Worm (Caenorhabditis elegans) whole organism, L1 larva: ENCODE data around the gene ZC455.1.

Experiments
- F16B12.6 ChIP-seq: fragments of 150-350 bp; optimal IDR thresholded peaks from 2 replicates; lab custom pipeline; 2014; ENCODE audit warnings: missing biosample characterization, missing genetic modification characterization
- Y116A8C.19 ChIP-seq: sonication (generic microtip); optimal IDR thresholded peaks from 2 replicates; lab custom pipeline; 2016; ENCODE audit warnings: missing compliant biosample characterization, missing genetic modification characterization, borderline replicate concordance
- aha-1 ChIP-seq: fragments of 150-350 bp; optimal IDR thresholded peaks from 2 replicates; lab custom pipeline; 2014; ENCODE audit warnings: missing biosample characterization, missing genetic modification characterization
- ama-1 ChIP-seq: fragments of 150-350 bp; optimal IDR thresholded peaks from 2 replicates; lab custom pipeline; 2014
- blmp-1 ChIP-seq: fragments of 150-350 bp; optimal IDR thresholded peaks from 2 replicates; lab custom pipeline; 2014; ENCODE audit warnings: missing biosample characterization, missing genetic modification characterization
- ceh-63 ChIP-seq: fragments of 200-800 bp; sonication (Bioruptor generic); optimal IDR thresholded peaks from 2 replicates; lab custom pipeline; 2018; ENCODE audit warnings: mild to moderate bottlenecking, missing genetic modification characterization, missing compliant biosample characterization
- ceh-8 ChIP-seq: fragments of 200-800 bp; sonication (Bioruptor generic); optimal IDR thresholded peaks from 2 replicates; lab custom pipeline; 2018; ENCODE audit warnings: mild to moderate bottlenecking, missing genetic modification characterization, moderate library complexity, missing compliant biosample characterization
- ceh-90 ChIP-seq: sonication (generic microtip); optimal IDR thresholded peaks from 2 replicates; lab custom pipeline; 2016; ENCODE audit warnings: missing genetic modification characterization, missing compliant biosample characterization
- ces-1 ChIP-seq: fragments of 150-350 bp; optimal IDR thresholded peaks from 2 replicates; lab custom pipeline; 2014; ENCODE audit warnings: missing biosample characterization, missing genetic modification reagents, missing genetic modification characterization
- dpl-1 ChIP-seq, 3 experiments: fragments of 150-350 bp in 2 of 3; sonication (generic microtip) in 1 of 3; optimal IDR thresholded peaks; 2 replicates each; lab custom pipeline; 2014 to 2017; ENCODE audit warnings: missing biosample characterization in 3 of 3, missing genetic modification characterization in 3 of 3, missing genetic modification reagents in 3 of 3
- dsc-1 ChIP-seq: sonication (generic microtip); optimal IDR thresholded peaks from 2 replicates; lab custom pipeline; 2016; ENCODE audit warnings: mild to moderate bottlenecking, missing genetic modification characterization, missing compliant biosample characterization
- efl-1 ChIP-seq, 4 experiments: fragments of 150-350 bp; optimal IDR thresholded peaks in 3 of 4; peaks in 1 of 4; 1 replicate in 1 of 4; 2 replicates in 3 of 4; lab custom pipeline; 2014; ENCODE audit warnings: missing biosample characterization in 2 of 4, missing genetic modification characterization in 2 of 4, missing genetic modification reagents in 2 of 4
- efl-3 ChIP-seq: fragments of 200-800 bp; sonication (Bioruptor generic); optimal IDR thresholded peaks from 2 replicates; lab custom pipeline; 2018; ENCODE audit warnings: mild to moderate bottlenecking, missing genetic modification characterization, missing compliant biosample characterization
- egl-27 ChIP-seq, 2 experiments: fragments of 150-350 bp in 1 of 2; sonication (generic microtip); optimal IDR thresholded peaks; 3 replicates each; lab custom pipeline; 2017 to 2018; ENCODE audit warnings: missing biosample characterization in 2 of 2, missing genetic modification characterization in 2 of 2, missing genetic modification reagents in 2 of 2
- elt-3 ChIP-seq, 6 experiments: fragments of 150-350 bp in 1 of 6; sonication (generic microtip); optimal IDR thresholded peaks; 2 replicates each; lab custom pipeline; 2017 to 2018; ENCODE audit warnings: missing biosample characterization in 6 of 6, missing genetic modification characterization in 6 of 6, inconsistent platforms in 1 of 6
- fkh-10 ChIP-seq: sonication (generic microtip); optimal IDR thresholded peaks from 2 replicates; lab custom pipeline; 2017; ENCODE audit warnings: missing biosample characterization, missing genetic modification reagents, missing genetic modification characterization
- fkh-4 ChIP-seq: sonication (generic microtip); optimal IDR thresholded peaks from 2 replicates; lab custom pipeline; 2016; ENCODE audit warnings: missing compliant biosample characterization, missing genetic modification characterization, borderline replicate concordance
- fos-1 ChIP-seq: fragments of 150-350 bp; optimal IDR thresholded peaks from 2 replicates; lab custom pipeline; 2014; ENCODE audit warnings: missing biosample characterization, missing genetic modification characterization
- irx-1 ChIP-seq: sonication (generic microtip); optimal IDR thresholded peaks from 2 replicates; lab custom pipeline; 2016; ENCODE audit warnings: missing genetic modification characterization, missing compliant biosample characterization
- isw-1 ChIP-seq: fragments of 200-800 bp; sonication (Bioruptor generic); IDR thresholded peaks from 2 replicates; pipeline ENCODE4 v1.3.6; 2022; ENCODE audit warnings: missing genetic modification characterization, missing compliant biosample characterization
- jun-1 ChIP-seq: fragments of 150-350 bp; optimal IDR thresholded peaks from 2 replicates; lab custom pipeline; 2014; ENCODE audit warnings: missing biosample characterization, missing genetic modification reagents, missing genetic modification characterization
- lin-13 ChIP-seq: fragments of 150-350 bp; optimal IDR thresholded peaks from 2 replicates; lab custom pipeline; 2014; ENCODE audit warnings: missing biosample characterization, missing genetic modification reagents, missing genetic modification characterization
- lin-14 ChIP-seq: fragments of 200-800 bp; sonication (Bioruptor generic); optimal IDR thresholded peaks from 2 replicates; lab custom pipeline; 2018; ENCODE audit warnings: mild to moderate bottlenecking, missing genetic modification characterization, moderate library complexity, missing compliant biosample characterization
- lir-3 ChIP-seq: sonication (generic microtip); optimal IDR thresholded peaks from 2 replicates; lab custom pipeline; 2016; ENCODE audit warnings: mild to moderate bottlenecking, missing genetic modification characterization, moderate library complexity, missing compliant biosample characterization; ENCODE audit not compliant: poor library complexity
- lsy-2 ChIP-seq, 2 experiments: fragments of 150-350 bp; optimal IDR thresholded peaks; 2 replicates each; lab custom pipeline; 2014; ENCODE audit warnings: missing biosample characterization in 2 of 2, missing genetic modification characterization in 2 of 2
- mef-2 ChIP-seq: fragments of 150-350 bp; optimal IDR thresholded peaks from 2 replicates; lab custom pipeline; 2014; ENCODE audit warnings: missing biosample characterization, missing genetic modification characterization
- mep-1 ChIP-seq: fragments of 150-350 bp; optimal IDR thresholded peaks from 2 replicates; lab custom pipeline; 2014; ENCODE audit warnings: missing biosample characterization, missing genetic modification characterization
- nhr-12 ChIP-seq: sonication (generic microtip); optimal IDR thresholded peaks from 2 replicates; lab custom pipeline; 2017; ENCODE audit warnings: missing biosample characterization, missing genetic modification characterization
- nhr-19 ChIP-seq: fragments of 200-800 bp; sonication (Bioruptor generic); conservative IDR thresholded peaks from 2 replicates; pipeline ENCODE4 v1.3.6; 2022; ENCODE audit warnings: missing genetic modification characterization, missing compliant biosample characterization
- nhr-71 ChIP-seq: sonication (generic microtip); optimal IDR thresholded peaks from 2 replicates; lab custom pipeline; 2016; ENCODE audit warnings: mild to moderate bottlenecking, missing genetic modification characterization, moderate library complexity, missing compliant biosample characterization
- nhr-77 ChIP-seq: fragments of 150-350 bp; optimal IDR thresholded peaks from 2 replicates; lab custom pipeline; 2014; ENCODE audit warnings: missing biosample characterization, missing genetic modification characterization
- nhr-84 ChIP-seq: sonication (generic microtip); optimal IDR thresholded peaks from 2 replicates; lab custom pipeline; 2017; ENCODE audit warnings: missing biosample characterization, missing genetic modification characterization
- nhr-90 ChIP-seq: sonication (generic microtip); optimal IDR thresholded peaks from 2 replicates; lab custom pipeline; 2016; ENCODE audit warnings: mild to moderate bottlenecking, missing genetic modification characterization, missing compliant biosample characterization; ENCODE audit not compliant: poor library complexity
- rnt-1 ChIP-seq: sonication (generic microtip); optimal IDR thresholded peaks from 2 replicates; lab custom pipeline; 2016; ENCODE audit warnings: mild to moderate bottlenecking, missing genetic modification characterization, moderate library complexity, missing compliant biosample characterization
- snu-23 ChIP-seq: sonication (generic microtip); optimal IDR thresholded peaks from 2 replicates; lab custom pipeline; 2016; ENCODE audit warnings: missing genetic modification characterization, missing compliant biosample characterization
- sptf-1 ChIP-seq: fragments of 150-350 bp; optimal IDR thresholded peaks from 2 replicates; lab custom pipeline; 2014; ENCODE audit warnings: missing biosample characterization, missing genetic modification characterization
- sup-37 ChIP-seq: fragments of 200-800 bp; sonication (Bioruptor generic); optimal IDR thresholded peaks from 2 replicates; lab custom pipeline; 2018; ENCODE audit warnings: mild to moderate bottlenecking, missing genetic modification characterization, missing compliant biosample characterization
- unc-98 ChIP-seq: fragments of 200-800 bp; sonication (Bioruptor generic); IDR thresholded peaks from 2 replicates; pipeline ENCODE4 v1.3.6; 2022; ENCODE audit warnings: missing genetic modification characterization, missing compliant biosample characterization
- vab-15 ChIP-seq: sonication (generic microtip); optimal IDR thresholded peaks from 2 replicates; lab custom pipeline; 2017; ENCODE audit warnings: missing genotype, mild to moderate bottlenecking, missing genetic modification characterization, missing compliant biosample characterization
- xbp-1 ChIP-seq: sonication (generic microtip); optimal IDR thresholded peaks from 2 replicates; lab custom pipeline; 2016; ENCODE audit warnings: missing genetic modification characterization, missing compliant biosample characterization
- zip-4 ChIP-seq: fragments of 200-800 bp; sonication (Bioruptor generic); optimal IDR thresholded peaks from 2 replicates; lab custom pipeline; 2018; ENCODE audit warnings: mild to moderate bottlenecking, missing genetic modification characterization, moderate library complexity, missing compliant biosample characterization
- ztf-11 ChIP-seq, 2 experiments: sonication (generic microtip); optimal IDR thresholded peaks; 2 replicates each; lab custom pipeline; 2016 to 2017; ENCODE audit warnings: missing genetic modification characterization in 2 of 2, missing biosample characterization in 1 of 2, missing compliant biosample characterization in 1 of 2

Gene ZC455.1

DNA sequence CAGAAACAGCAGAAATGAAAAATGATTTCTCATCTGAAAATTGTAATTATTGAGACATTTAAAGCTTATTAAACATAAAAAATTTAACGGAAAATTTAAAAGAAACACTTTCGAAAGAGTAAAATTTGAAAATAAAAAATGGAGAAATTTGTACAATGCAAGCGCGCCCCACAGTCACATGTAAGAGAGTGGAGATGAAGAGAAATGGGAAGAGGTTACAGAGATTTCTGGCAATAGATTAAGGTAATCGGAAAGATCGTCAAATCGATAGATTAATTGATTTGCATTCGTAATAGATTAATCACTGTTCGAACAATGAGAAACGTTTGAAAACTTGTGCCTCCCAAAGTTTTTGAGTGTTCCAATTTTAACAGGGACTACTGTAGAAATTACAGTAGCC is 25.9 kb upstream of the ZC455.1 start, which contains the start of gene C15C8.4:
C15C8.4 (minus strand) TSS at position 33 of the 400 bp plus-strand sequence.
- TF ChIP-seq rnt-1 (tag; lab: Kevin White, UChicago) (peak; percentile 12), isw-1 (GFP tag; lab: Robert Waterston, UW) (no peak), efl-1 (optimal IDR thresholded peaks at IDR 0.05; lab: Kevin White, UChicago) (peak; percentile 15 to 20), efl-1 (GFP tag; optimal IDR thresholded peaks at IDR 0.05 in 1 of 2; lab: Kevin White, UChicago) (peak; percentile 12 to 85), lin-13 (GFP tag; lab: Kevin White, UChicago) (peak; percentile 9), blmp-1 (tag; lab: Kevin White, UChicago) (peak; percentile 74), lsy-2 (tag; optimal IDR thresholded peaks at IDR 0.05; lab: Kevin White, UChicago) (peak in 1 of 2 experiments; percentile 50), mep-1 (tag; lab: Kevin White, UChicago) (peak; percentile 37), elt-3 (tag; optimal IDR thresholded peaks at IDR 0.05; lab: Kevin White, UChicago) (no peak), dpl-1 (GFP tag; optimal IDR thresholded peaks at IDR 0.05; lab: Kevin White, UChicago) (peak in 1 of 3 experiments; percentile 40)

DNA sequence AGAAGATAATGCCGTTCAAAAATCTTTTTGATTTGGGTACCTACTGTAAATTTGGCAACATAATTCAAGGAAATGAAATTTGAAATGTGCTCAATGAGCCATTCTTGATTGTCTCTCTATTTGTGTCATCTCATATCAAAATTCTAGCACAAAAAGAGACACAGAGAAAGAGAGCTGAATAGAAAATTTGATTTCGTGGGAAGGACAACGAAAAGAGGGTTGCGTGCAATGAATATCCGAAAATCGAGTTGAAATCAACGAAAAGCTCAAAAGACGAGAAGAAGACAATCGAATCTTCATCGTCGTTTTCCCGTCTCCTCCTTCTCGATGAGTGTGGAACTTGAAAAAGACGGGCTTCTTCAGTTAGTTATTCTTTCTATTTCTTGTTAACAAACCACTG is 25.5 kb upstream of the ZC455.1 start, which contains the start of gene C15C8.5:
C15C8.5 (plus strand) TSS at position 152 of the 400 bp plus-strand sequence.
- TF ChIP-seq efl-1 (optimal IDR thresholded peaks at IDR 0.05; lab: Kevin White, UChicago) (no peak), efl-1 (GFP tag; optimal IDR thresholded peaks at IDR 0.05 in 1 of 2; lab: Kevin White, UChicago) (no peak), ztf-11 (tag; optimal IDR thresholded peaks at IDR 0.05; lab: Kevin White, UChicago) (no peak), zip-4 (GFP tag; lab: Kevin White, UChicago) (no peak), jun-1 (tag; lab: Kevin White, UChicago) (no peak), ces-1 (GFP tag; lab: Kevin White, UChicago) (peak; percentile 43), lin-14 (GFP tag; lab: Kevin White, UChicago) (peak; percentile 36), nhr-90 (tag; lab: Kevin White, UChicago) (no peak), fos-1 (tag; lab: Kevin White, UChicago) (no peak), egl-27 (tag; optimal IDR thresholded peaks at IDR 0.05; lab: Kevin White, UChicago) (no peak), efl-3 (GFP tag; lab: Kevin White, UChicago) (no peak), aha-1 (tag; lab: Kevin White, UChicago) (no peak), unc-98 (GFP tag; lab: Robert Waterston, UW) (no peak), ceh-90 (tag; lab: Kevin White, UChicago) (no peak), fkh-10 (GFP tag; lab: Kevin White, UChicago) (peak; percentile 93), nhr-84 (tag; lab: Kevin White, UChicago) (no peak), fkh-4 (tag; lab: Kevin White, UChicago) (no peak), dsc-1 (tag; lab: Kevin White, UChicago) (no peak), ceh-63 (GFP tag; lab: Kevin White, UChicago) (no peak), vab-15 (no peak), lir-3 (tag; lab: Kevin White, UChicago) (no peak), nhr-71 (tag; lab: Kevin White, UChicago) (no peak), sptf-1 (tag; lab: Kevin White, UChicago) (no peak), nhr-12 (tag; lab: Kevin White, UChicago) (no peak), Y116A8C.19 (tag; lab: Kevin White, UChicago) (no peak), sup-37 (GFP tag; lab: Kevin White, UChicago) (no peak), mef-2 (tag; lab: Kevin White, UChicago) (no peak)

DNA sequence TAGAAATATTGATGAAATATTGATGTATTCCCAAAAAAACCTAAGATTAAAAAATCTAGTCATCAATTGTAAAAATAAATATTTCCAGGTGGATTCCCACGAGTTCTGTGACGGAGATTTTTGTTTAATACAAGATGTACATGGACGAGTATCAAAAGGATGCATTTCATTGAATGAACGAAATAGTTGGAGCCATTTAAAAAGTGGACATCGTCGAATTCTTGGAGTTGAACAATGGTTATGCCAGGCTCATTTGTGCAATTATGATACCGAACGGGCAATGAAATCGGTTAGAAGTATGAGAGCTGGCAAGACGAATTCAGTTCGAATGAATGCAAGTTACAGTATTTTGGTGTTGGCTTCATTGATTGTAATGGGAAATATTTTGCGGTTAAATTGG is 23.8 kb upstream of the ZC455.1 start:
- TF ChIP-seq elt-3 (tag; optimal IDR thresholded peaks at IDR 0.05; lab: Kevin White, UChicago) (no peak), ama-1 (lab: Kevin White, UChicago) (no peak), egl-27 (tag; optimal IDR thresholded peaks at IDR 0.05; lab: Kevin White, UChicago) (no peak), irx-1 (tag; lab: Kevin White, UChicago) (no peak), ztf-11 (tag; optimal IDR thresholded peaks at IDR 0.05; lab: Kevin White, UChicago) (no peak), ceh-63 (GFP tag; lab: Kevin White, UChicago) (no peak), ceh-8 (GFP tag; lab: Kevin White, UChicago) (no peak), xbp-1 (tag; lab: Kevin White, UChicago) (no peak), snu-23 (GFP tag; lab: Kevin White, UChicago) (no peak), nhr-77 (tag; lab: Kevin White, UChicago) (no peak), efl-3 (GFP tag; lab: Kevin White, UChicago) (no peak), fkh-10 (GFP tag; lab: Kevin White, UChicago) (no peak), nhr-19 (GFP tag; lab: Robert Waterston, UW) (no peak), blmp-1 (tag; lab: Kevin White, UChicago) (no peak), F16B12.6 (tag; lab: Kevin White, UChicago) (no peak), ces-1 (GFP tag; lab: Kevin White, UChicago) (no peak), Y116A8C.19 (tag; lab: Kevin White, UChicago) (no peak)
